Worm (Caenorhabditis elegans): ENCODE data around the gene srt-54.
A peak's percentile ranks its signal among the peaks of the same experiment; 100 is the strongest.

The srt-54 gene

DNA sequence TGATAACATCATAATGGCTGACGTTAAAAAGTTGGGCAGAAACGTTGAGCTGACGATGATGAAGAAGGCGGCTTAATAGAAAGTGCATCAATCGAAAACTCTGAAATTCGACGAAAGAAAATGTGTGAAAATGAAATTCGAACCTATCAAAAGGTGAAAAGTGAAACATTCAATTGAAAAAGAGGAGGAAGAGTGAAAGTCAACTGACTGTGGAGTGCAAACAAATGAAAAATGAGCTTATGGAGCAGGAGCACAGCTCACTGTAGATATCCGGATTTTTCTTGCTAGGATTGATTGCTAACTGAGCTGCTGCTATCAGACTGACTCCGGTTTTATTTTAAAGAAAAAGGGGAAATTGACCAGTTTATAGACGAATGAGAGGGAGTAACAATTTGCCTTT is 4.1 kb downstream of the srt-54 start, which contains the start of gene K10B4.3:
Gene K10B4.3, minus strand, starts transcription at position 101 of the 400 bp plus-strand sequence.
- no peak for TF ChIP-seq hlh-4 (tag; optimal IDR thresholded peaks at IDR 0.05)
- no peak for TF ChIP-seq nhr-28 (tag; optimal IDR thresholded peaks at IDR 0.05)
- TF ChIP-seq nhr-90 (tag; optimal IDR thresholded peaks at IDR 0.05; ENCODE audit: poor library complexity), result no peak
- TF ChIP-seq nhr-84 (tag; optimal IDR thresholded peaks at IDR 0.05), result no peak
- no peak for TF ChIP-seq mdl-1 (tag; optimal IDR thresholded peaks at IDR 0.05)
- TF ChIP-seq snu-23 (GFP tag; optimal IDR thresholded peaks at IDR 0.05), result no peak
- TF ChIP-seq isw-1 (GFP tag; IDR thresholded peaks at IDR 0.05), result no peak
- no peak for TF ChIP-seq unc-98 (GFP tag; IDR thresholded peaks at IDR 0.05)
- no peak for TF ChIP-seq hlh-17 (GFP tag; optimal IDR thresholded peaks at IDR 0.05; ENCODE audit: borderline replicate concordance)
- TF ChIP-seq egl-13 (tag; optimal IDR thresholded peaks at IDR 0.05), result no peak
- TF ChIP-seq sup-37 (GFP tag; optimal IDR thresholded peaks at IDR 0.05), result no peak
- no peak for TF ChIP-seq rnt-1 (tag; optimal IDR thresholded peaks at IDR 0.05)
- no peak for TF ChIP-seq unc-86 (tag; optimal IDR thresholded peaks at IDR 0.05)
- no peak for TF ChIP-seq lin-13 (GFP tag; optimal IDR thresholded peaks at IDR 0.05)
- no peak for TF ChIP-seq egl-27 (tag; optimal IDR thresholded peaks at IDR 0.05)
- TF ChIP-seq lsy-2 (tag; optimal IDR thresholded peaks at IDR 0.05), result no peak
- TF ChIP-seq Y116A8C.19 (tag; optimal IDR thresholded peaks at IDR 0.05; ENCODE audit: borderline replicate concordance), result no peak

DNA sequence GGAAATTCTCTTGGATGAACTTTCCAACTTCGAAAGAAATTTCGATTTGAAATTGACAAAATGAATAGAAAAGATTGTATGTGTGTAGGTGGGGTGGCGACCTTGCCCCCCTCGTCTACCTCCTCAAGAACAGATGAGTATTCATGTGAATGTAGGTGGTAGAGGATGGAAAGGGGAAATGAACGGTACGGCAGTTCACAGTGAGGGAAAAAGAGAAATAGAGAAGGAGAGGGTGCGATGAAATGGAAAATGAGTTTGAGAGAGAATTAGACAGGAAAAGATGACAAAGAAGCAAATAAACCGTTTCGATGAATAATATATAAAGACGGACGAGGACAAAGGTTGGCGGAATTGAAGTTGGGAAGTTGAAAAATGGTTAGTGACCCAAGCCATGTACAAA is 5.0 kb downstream of the srt-54 start:
- TF ChIP-seq unc-98 (GFP tag; IDR thresholded peaks at IDR 0.05) (no peak), irx-1 (tag; optimal IDR thresholded peaks at IDR 0.05) (no peak), hlh-17 (GFP tag; optimal IDR thresholded peaks at IDR 0.05; ENCODE audit: borderline replicate concordance) (no peak), isw-1 (GFP tag; IDR thresholded peaks at IDR 0.05) (no peak), egl-13 (tag; optimal IDR thresholded peaks at IDR 0.05) (no peak), hlh-4 (tag; optimal IDR thresholded peaks at IDR 0.05) (no peak), tbx-2 (tag; optimal IDR thresholded peaks at IDR 0.05) (no peak), ceh-88 (GFP tag; IDR thresholded peaks at IDR 0.05) (no peak), alr-1 (tag; optimal IDR thresholded peaks at IDR 0.05; ENCODE audit: borderline replicate concordance) (no peak), egl-27 (tag; optimal IDR thresholded peaks at IDR 0.05) (no peak), efl-3 (GFP tag; optimal IDR thresholded peaks at IDR 0.05) (no peak), elt-3 (tag; optimal IDR thresholded peaks at IDR 0.05) (no peak), nhr-85 (tag) (peak; percentile 89), mep-1 (tag; optimal IDR thresholded peaks at IDR 0.05) (no peak), grh-1 (GFP tag; IDR thresholded peaks at IDR 0.05) (no peak), nhr-237 (tag; optimal IDR thresholded peaks at IDR 0.05) (no peak), sptf-1 (tag; optimal IDR thresholded peaks at IDR 0.05) (no peak), aly-2 (tag; optimal IDR thresholded peaks at IDR 0.05) (no peak), C16A3.4 (tag; optimal IDR thresholded peaks at IDR 0.05) (no peak), dsc-1 (tag; optimal IDR thresholded peaks at IDR 0.05) (no peak), unc-62 (GFP tag; optimal IDR thresholded peaks at IDR 0.05) (no peak), zag-1 (tag; optimal IDR thresholded peaks at IDR 0.05) (no peak), zip-4 (GFP tag; optimal IDR thresholded peaks at IDR 0.05) (no peak), ceh-8 (GFP tag; optimal IDR thresholded peaks at IDR 0.05) (no peak), nhr-71 (tag; optimal IDR thresholded peaks at IDR 0.05) (peak; percentile 29), tlp-1 (tag; optimal IDR thresholded peaks at IDR 0.05) (no peak), fkh-4 (tag; optimal IDR thresholded peaks at IDR 0.05; ENCODE audit: borderline replicate concordance) (no peak), lin-14 (GFP tag; optimal IDR thresholded peaks at IDR 0.05) (peak; percentile 89), xbp-1 (tag; optimal IDR thresholded peaks at IDR 0.05) (no peak), ceh-82 (tag; optimal IDR thresholded peaks at IDR 0.05) (no peak), C34B4.2 (tag; optimal IDR thresholded peaks at IDR 0.05) (no peak), Y116A8C.19 (tag; optimal IDR thresholded peaks at IDR 0.05; ENCODE audit: borderline replicate concordance) (no peak), lin-39 (tag; optimal IDR thresholded peaks at IDR 0.05) (no peak), nhr-19 (GFP tag; conservative IDR thresholded peaks at IDR 0.05) (no peak), rnt-1 (tag; optimal IDR thresholded peaks at IDR 0.05) (no peak), nhr-11 (tag; optimal IDR thresholded peaks at IDR 0.05) (no peak), fkh-8 (tag; optimal IDR thresholded peaks at IDR 0.05) (no peak), lir-3 (tag; optimal IDR thresholded peaks at IDR 0.05; ENCODE audit: poor library complexity) (no peak), nhr-76 (tag; optimal IDR thresholded peaks at IDR 0.05) (no peak), C04F5.9 (tag; optimal IDR thresholded peaks at IDR 0.05) (no peak), efl-1 (optimal IDR thresholded peaks at IDR 0.05) (peak; percentile 29 to 32), efl-1 (GFP tag; optimal IDR thresholded peaks at IDR 0.05 in 1 of 2) (peak in 1 of 2 experiments; percentile 75), unc-86 (tag; optimal IDR thresholded peaks at IDR 0.05) (no peak)

All from whole organism, L1 larva.